Worm (Caenorhabditis elegans): ENCODE results near the gene T10H9.1.

The T10H9.1 gene

DNA sequence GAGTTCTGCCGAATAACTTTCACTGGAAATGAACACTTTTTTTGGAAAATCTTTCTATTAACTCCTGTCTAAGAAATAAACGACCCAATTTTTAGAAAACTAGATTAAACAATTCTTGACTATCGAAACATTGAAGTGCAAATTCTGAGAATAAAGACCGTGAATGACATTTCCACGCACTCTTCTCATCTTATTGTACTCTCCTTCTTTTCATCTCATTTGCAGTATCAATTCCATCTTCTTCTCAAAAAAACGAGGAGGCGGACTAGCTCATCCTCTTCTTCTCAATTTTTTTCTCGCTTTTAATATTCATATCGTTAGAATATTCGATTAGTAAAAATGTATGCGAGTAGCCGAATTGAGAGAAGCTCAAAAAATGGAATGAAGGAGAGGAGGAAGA, 12.2 kb downstream of the T10H9.1 start (continued):
- TF ChIP-seq ceh-62 (tag; optimal IDR thresholded peaks at IDR 0.05) (no peak), dmd-8 (GFP tag; IDR thresholded peaks at IDR 0.05) (no peak), lin-39 (tag; optimal IDR thresholded peaks at IDR 0.05) (no peak)

DNA sequence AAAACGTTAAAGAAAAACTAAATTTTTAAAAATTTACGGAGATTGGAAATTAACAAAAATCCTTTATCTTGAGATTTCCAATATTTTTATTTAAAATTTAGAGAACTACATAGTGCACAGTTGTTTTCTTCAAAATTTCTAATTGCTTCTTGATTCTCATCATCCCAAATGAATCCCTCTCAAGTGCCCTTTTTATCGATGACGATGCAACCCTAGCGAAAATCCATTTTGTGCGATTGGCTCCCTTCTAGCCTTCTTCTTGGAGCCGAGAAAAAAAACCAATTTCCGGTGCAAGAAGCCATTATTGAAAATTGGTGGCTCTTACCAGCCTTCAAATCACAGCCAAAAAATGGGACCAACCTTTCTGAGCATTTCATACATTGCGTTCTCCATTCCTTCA, 13.1 kb downstream of the T10H9.1 start:
- TF ChIP-seq attf-4 (tag; optimal IDR thresholded peaks at IDR 0.05) (no peak), lin-29 (GFP tag; IDR thresholded peaks at IDR 0.05) (0 out of 2 replicates have a peak, but pooled peaks have one; percentile 14), egl-43 (GFP tag; IDR thresholded peaks at IDR 0.05) (0 out of 2 replicates have a peak, but pooled peaks have one; percentile 12), zag-1 (tag; optimal IDR thresholded peaks at IDR 0.05) (no peak), aha-1 (tag) (peak; percentile 94), pqm-1 (tag; optimal IDR thresholded peaks at IDR 0.05) (no peak)

DNA sequence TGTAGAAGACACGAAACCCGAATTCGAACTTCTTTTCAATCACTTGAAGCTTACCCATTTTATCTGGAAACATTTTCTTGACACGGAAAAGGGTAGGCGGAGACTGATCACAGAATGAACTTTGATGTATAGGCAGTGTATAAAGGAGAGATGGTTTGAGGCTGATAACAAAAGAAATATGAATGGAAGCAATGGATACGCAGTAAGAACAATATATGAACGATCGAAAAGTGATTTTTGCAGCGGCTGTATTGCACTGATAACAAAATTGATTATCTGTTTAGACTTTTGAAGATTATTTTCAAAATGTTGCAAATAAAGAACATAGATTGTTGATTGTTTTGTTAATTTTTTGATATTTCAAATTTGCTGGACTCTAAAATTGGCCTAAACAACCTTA, 16.3 kb downstream of the T10H9.1 start, which contains the start of gene pmp-5:
pmp-5 (minus strand) TSS at position 63 of the 400 bp plus-strand sequence.
- TF ChIP-seq hlh-11 (tag; optimal IDR thresholded peaks at IDR 0.05): peak; percentile 69
- TF ChIP-seq unc-62 (GFP tag; optimal IDR thresholded peaks at IDR 0.05 in 1 of 2): peak in 1 of 2 experiments; percentile 88
- no peak for TF ChIP-seq unc-62 (tag; optimal IDR thresholded peaks at IDR 0.05)
- TF ChIP-seq dve-1 (tag; optimal IDR thresholded peaks at IDR 0.05; ENCODE audit: insufficient read depth): peak; percentile 67
- TF ChIP-seq dmd-6 (GFP tag; IDR thresholded peaks at IDR 0.05): peak; percentile 91
- no peak for TF ChIP-seq mep-1 (tag; optimal IDR thresholded peaks at IDR 0.05)
- peak; percentile 45 for TF ChIP-seq nhr-48 (tag; optimal IDR thresholded peaks at IDR 0.05)
- no peak for TF ChIP-seq sdz-12 (GFP tag; optimal IDR thresholded peaks at IDR 0.05)
- TF ChIP-seq nhr-77 (tag; optimal IDR thresholded peaks at IDR 0.05): peak; percentile 17
- no peak for TF ChIP-seq lin-38 (GFP tag; IDR thresholded peaks at IDR 0.05)
- TF ChIP-seq pqm-1 (tag; optimal IDR thresholded peaks at IDR 0.05): peak; percentile 83
- TF ChIP-seq tra-1 (GFP tag; IDR thresholded peaks at IDR 0.05): peak; percentile 65
- no peak for TF ChIP-seq mes-2 (tag; optimal IDR thresholded peaks at IDR 0.05; ENCODE audit: poor library complexity, severe bottlenecking)
- no peak for TF ChIP-seq Y5F2A.4 (GFP tag; optimal IDR thresholded peaks at IDR 0.05)
- no peak for TF ChIP-seq daf-16 (GFP tag; optimal IDR thresholded peaks at IDR 0.05)
- TF ChIP-seq daf-16 (tag; optimal IDR thresholded peaks at IDR 0.05): peak; percentile 82
- no peak for TF ChIP-seq ceh-82 (tag; optimal IDR thresholded peaks at IDR 0.05)
- peak; percentile 60; the same call in 1 of the 2 replicates for TF ChIP-seq saeg-2 (GFP tag; IDR thresholded peaks at IDR 0.05)
- TF ChIP-seq hif-1 (tag; optimal IDR thresholded peaks at IDR 0.05): peak in 1 of 2 experiments; percentile 58
- TF ChIP-seq nhr-28 (tag; optimal IDR thresholded peaks at IDR 0.05): peak; percentile 86
- peak; percentile 50 for TF ChIP-seq nhr-102 (tag; optimal IDR thresholded peaks at IDR 0.05)
- TF ChIP-seq skn-1 (tag; optimal IDR thresholded peaks at IDR 0.05): no peak
- TF ChIP-seq lin-1 (GFP tag; IDR thresholded peaks at IDR 0.05): peak; percentile 56; the same call in 1 of the 2 replicates
- TF ChIP-seq fkh-10 (GFP tag; optimal IDR thresholded peaks at IDR 0.05): no peak
- TF ChIP-seq php-3 (GFP tag; IDR thresholded peaks at IDR 0.05): peak; percentile 66

DNA sequence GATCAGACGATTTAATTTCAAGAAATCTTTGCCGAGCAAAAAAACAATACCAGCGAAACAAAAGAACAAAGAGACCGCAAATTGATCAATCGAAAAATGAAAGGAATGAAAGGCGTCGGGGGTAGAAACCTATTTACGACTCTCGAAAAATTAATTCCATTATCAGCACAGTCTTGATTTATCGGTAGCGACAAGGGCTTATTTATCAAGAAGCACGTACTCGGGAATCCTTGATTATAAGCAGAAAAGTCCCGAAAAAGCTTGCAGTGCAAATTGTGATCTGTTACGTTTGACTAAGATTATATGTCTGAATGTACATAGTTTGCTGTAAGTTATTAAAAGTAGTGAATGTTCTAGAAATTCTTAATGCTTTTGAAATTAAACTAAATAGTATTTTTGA, 17.1 kb downstream of the T10H9.1 start:
- TF ChIP-seq aly-2 (tag; optimal IDR thresholded peaks at IDR 0.05) (no peak), nhr-6 (tag; optimal IDR thresholded peaks at IDR 0.05) (no peak), nhr-237 (tag; optimal IDR thresholded peaks at IDR 0.05) (no peak), dmd-6 (GFP tag; IDR thresholded peaks at IDR 0.05) (peak; percentile 73), dve-1 (tag; optimal IDR thresholded peaks at IDR 0.05; ENCODE audit: insufficient read depth) (peak; percentile 32), dpl-1 (GFP tag; optimal IDR thresholded peaks at IDR 0.05) (no peak), lin-29 (GFP tag; IDR thresholded peaks at IDR 0.05) (no peak), nhr-41 (GFP tag; IDR thresholded peaks at IDR 0.05) (no peak), madf-9 (GFP tag; conservative IDR thresholded peaks at IDR 0.05) (no peak), lin-1 (GFP tag; IDR thresholded peaks at IDR 0.05) (no peak), lir-3 (tag; optimal IDR thresholded peaks at IDR 0.05) (no peak), zfp-3 (GFP tag; conservative IDR thresholded peaks at IDR 0.05) (no peak), hlh-11 (tag; optimal IDR thresholded peaks at IDR 0.05) (peak; percentile 34), fos-1 (tag; optimal IDR thresholded peaks at IDR 0.05) (no peak), zip-2 (tag; optimal IDR thresholded peaks at IDR 0.05) (no peak), nhr-28 (tag; optimal IDR thresholded peaks at IDR 0.05) (peak; percentile 18), php-3 (GFP tag; IDR thresholded peaks at IDR 0.05) (0 out of 2 replicates have a peak, but pooled peaks have one; percentile 33), cey-2 (tag; optimal IDR thresholded peaks at IDR 0.05; ENCODE audit: borderline replicate concordance, insufficient read depth) (no peak), gei-8 (GFP tag; optimal IDR thresholded peaks at IDR 0.05) (no peak), daf-16 (GFP tag; optimal IDR thresholded peaks at IDR 0.05) (no peak), daf-16 (tag; optimal IDR thresholded peaks at IDR 0.05) (peak; percentile 74), dmd-9 (GFP tag; IDR thresholded peaks at IDR 0.05) (no peak), F37D6.2 (tag; optimal IDR thresholded peaks at IDR 0.05) (no peak)

Measured in whole organism, L4 larva.